Worm (Caenorhabditis elegans) whole organism, L2 larva: Measurements from ENCODE around the gene K11H12.10.

Experiments
- ama-1 ChIP-seq: fragments of 150-350 bp; optimal IDR thresholded peaks from 2 replicates; lab custom pipeline; 2018; ENCODE audit warnings: inconsistent platforms
- blmp-1 ChIP-seq: sonication (generic microtip); optimal IDR thresholded peaks from 2 replicates; lab custom pipeline; 2017; ENCODE audit warnings: missing genetic modification characterization, mild to moderate bottlenecking, missing compliant biosample characterization, antibody characterized with exemption, moderate library complexity; ENCODE audit not compliant: insufficient read depth
- egl-27 ChIP-seq: sonication (generic microtip); optimal IDR thresholded peaks from 3 replicates; lab custom pipeline; 2017; ENCODE audit warnings: missing biosample characterization, missing genetic modification reagents, missing genetic modification characterization
- lsy-2 ChIP-seq, 2 experiments: fragments of 150-350 bp in 1 of 2; sonication (generic microtip) in 1 of 2; optimal IDR thresholded peaks; 2 replicates each; lab custom pipeline; 2014 to 2017; ENCODE audit warnings: missing biosample characterization in 2 of 2, missing genetic modification characterization in 2 of 2
- snpc-4 ChIP-seq: fragments of 150-350 bp; optimal IDR thresholded peaks from 2 replicates; lab custom pipeline; 2014; ENCODE audit warnings: missing biosample characterization, missing genetic modification characterization

- TF ChIP-seq lsy-2 (tag; optimal IDR thresholded peaks at IDR 0.05; lab: Kevin White, UChicago), result no peak
- TF ChIP-seq egl-27 (tag; lab: Kevin White, UChicago), result no peak
- TF ChIP-seq blmp-1 (tag; lab: Kevin White, UChicago), result no peak
- TF ChIP-seq snpc-4 (tag; lab: Kevin White, UChicago), result no peak
- no peak for TF ChIP-seq ama-1 (lab: Kevin White, UChicago)
These were observed 2.6 kb upstream of the K11H12.10 start, which contains the start of gene K11H12.3 for ce11 chrIV:673313-673712.
